Fruit fly (Drosophila melanogaster) whole organism, prepupa: ENCODE results near the gene Abcd1.

Experiments used
- Blimp-1 ChIP-seq: fragments of 200-800 bp; sonication (Bioruptor generic); optimal IDR thresholded peaks from 3 replicates; lab custom pipeline; 2017; ENCODE audit warnings: missing biosample characterization, missing genetic modification characterization, mild to moderate bottlenecking, moderate library complexity, missing genetic modification reagents
- CG11762 ChIP-seq: fragments of 200-800 bp; sonication (Bioruptor generic); optimal IDR thresholded peaks from 3 replicates; lab custom pipeline; 2016; ENCODE audit warnings: missing biosample characterization, missing genetic modification characterization; ENCODE audit not compliant: insufficient read depth
- CG6854 ChIP-seq: fragments of 200-800 bp; sonication (Bioruptor generic); optimal IDR thresholded peaks from 2 replicates; lab custom pipeline; 2017; ENCODE audit warnings: missing biosample characterization, mild to moderate bottlenecking, missing genetic modification characterization
- CG9139 ChIP-seq: fragments of 200-800 bp; sonication (Bioruptor generic); optimal IDR thresholded peaks from 3 replicates; lab custom pipeline; 2017; ENCODE audit warnings: missing biosample characterization, mild to moderate bottlenecking, missing genetic modification characterization
- Eip75B ChIP-seq: fragments of 200-800 bp; sonication (Bioruptor generic); optimal IDR thresholded peaks from 3 replicates; lab custom pipeline; 2016; ENCODE audit warnings: missing biosample characterization, missing genetic modification characterization
- Ets21C ChIP-seq: fragments of 200-800 bp; sonication (Bioruptor generic); optimal IDR thresholded peaks from 3 replicates; lab custom pipeline; 2016; ENCODE audit warnings: missing biosample characterization, missing genetic modification characterization
- Gug ChIP-seq: fragments of 200-800 bp; sonication (Bioruptor generic); IDR thresholded peaks from 2 replicates; pipeline ENCODE4 v1.3.6; 2022; ENCODE audit warnings: missing biosample characterization, missing genetic modification characterization
- cyc ChIP-seq: fragments of 200-800 bp; sonication (Bioruptor generic); optimal IDR thresholded peaks from 3 replicates; lab custom pipeline; 2016; ENCODE audit warnings: missing biosample characterization, missing genetic modification characterization

DNA sequence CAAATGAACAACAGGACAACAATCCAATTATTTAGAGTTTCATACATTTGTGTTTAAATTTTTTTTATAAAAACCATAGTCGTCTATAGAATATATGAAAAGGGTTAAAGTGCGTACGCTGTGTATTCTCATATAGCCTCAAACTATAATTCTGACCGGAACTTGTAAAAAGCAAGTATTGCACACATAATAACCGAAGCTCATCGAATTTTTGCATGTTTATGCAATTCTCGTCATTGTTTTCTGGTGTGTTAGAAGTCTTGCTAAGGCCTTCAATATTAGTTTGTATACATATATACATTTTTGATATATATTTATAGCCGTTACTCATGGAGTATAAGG is 13.7 kb downstream of the Abcd1 start:
- TF ChIP-seq Ets21C (no peak), CG6854 (GFP tag; lab: Kevin White, UChicago) (no peak), Gug (GFP tag; lab: Robert Waterston, UW) (no peak), cyc (GFP tag; lab: Kevin White, UChicago) (no peak), Blimp-1 (GFP tag; lab: Kevin White, UChicago) (no peak), CG11762 (no peak), Eip75B (GFP tag; lab: Kevin White, UChicago) (no peak), CG9139 (GFP tag; lab: Kevin White, UChicago) (no peak)
